Fruit fly (Drosophila melanogaster) whole organism, embryonic: ENCODE results near the gene Sgsh.
A peak's percentile ranks its signal among the peaks of the same experiment; 100 is the strongest.

ENCODE experiments used
- BEAF-32 ChIP-seq: fragments of 200-800 bp; sonication (Bioruptor generic); optimal IDR thresholded peaks from 3 replicates; lab custom pipeline; 2017; ENCODE audit warnings: missing biosample characterization, missing genetic modification characterization, mild to moderate bottlenecking, moderate library complexity, missing genetic modification reagents
- Bdp1 ChIP-seq: fragments of 200-800 bp; sonication (Bioruptor generic); optimal IDR thresholded peaks from 3 replicates; lab custom pipeline; 2016; ENCODE audit warnings: missing biosample characterization, missing genetic modification characterization
- C15 ChIP-seq: fragments of 200-800 bp; sonication (Bioruptor generic); IDR thresholded peaks from 3 replicates; pipeline ENCODE4 v1.3.6; 2022; ENCODE audit warnings: missing biosample characterization, missing genetic modification characterization
- CG11504 ChIP-seq: fragments of 200-800 bp; sonication (Bioruptor generic); optimal IDR thresholded peaks from 3 replicates; lab custom pipeline; 2019; ENCODE audit warnings: missing biosample characterization, mild to moderate bottlenecking, missing genetic modification characterization, moderate library complexity
- CG11560 ChIP-seq: fragments of 200-800 bp; sonication (Bioruptor generic); IDR thresholded peaks from 3 replicates; pipeline ENCODE4 v1.3.6; 2022; ENCODE audit warnings: missing biosample characterization, missing genetic modification characterization
- CG11696 ChIP-seq: fragments of 200-800 bp; sonication (Bioruptor generic); IDR thresholded peaks from 2 replicates; pipeline ENCODE4 v1.3.6; 2022; ENCODE audit warnings: missing biosample characterization, missing genetic modification characterization
- CG13123 ChIP-seq: fragments of 200-800 bp; sonication (Bioruptor generic); optimal IDR thresholded peaks from 2 replicates; lab custom pipeline; 2016; ENCODE audit warnings: missing biosample characterization, missing genetic modification characterization
- CG13775 ChIP-seq: fragments of 200-800 bp; sonication (Bioruptor generic); optimal IDR thresholded peaks from 3 replicates; lab custom pipeline; 2017; ENCODE audit warnings: missing biosample characterization, mild to moderate bottlenecking, missing genetic modification characterization
- CG15514 ChIP-seq: fragments of 200-800 bp; sonication (Bioruptor generic); optimal IDR thresholded peaks from 3 replicates; lab custom pipeline; 2017; ENCODE audit warnings: missing biosample characterization, missing genetic modification characterization, mild to moderate bottlenecking, moderate library complexity, missing genetic modification reagents
- CG17612 ChIP-seq: fragments of 200-800 bp; sonication (Bioruptor generic); IDR thresholded peaks from 2 replicates; pipeline ENCODE4 v1.3.6; 2022; ENCODE audit warnings: missing biosample characterization, missing genetic modification characterization
- CG18599 ChIP-seq: fragments of 200-800 bp; sonication (Bioruptor generic); optimal IDR thresholded peaks from 3 replicates; lab custom pipeline; 2017; ENCODE audit warnings: missing biosample characterization, missing genetic modification characterization, mild to moderate bottlenecking, moderate library complexity, missing genetic modification reagents
- CG2202 ChIP-seq: fragments of 200-800 bp; sonication (Bioruptor generic); optimal IDR thresholded peaks from 2 replicates; lab custom pipeline; 2018; ENCODE audit warnings: missing biosample characterization, mild to moderate bottlenecking, missing genetic modification characterization
- CG2712 ChIP-seq: fragments of 200-800 bp; optimal IDR thresholded peaks from 3 replicates; lab custom pipeline; 2019; ENCODE audit warnings: missing biosample characterization, mild to moderate bottlenecking, missing genetic modification characterization, moderate library complexity
- CG30431 ChIP-seq: fragments of 200-800 bp; sonication (Bioruptor generic); optimal IDR thresholded peaks from 2 replicates; lab custom pipeline; 2017; ENCODE audit warnings: missing biosample characterization, missing genetic modification characterization
- CG32532 ChIP-seq: fragments of 200-800 bp; sonication (Bioruptor generic); IDR thresholded peaks from 2 replicates; pipeline ENCODE4 v1.3.6; 2022; ENCODE audit warnings: missing biosample characterization, missing genetic modification characterization
- CG3281 ChIP-seq: fragments of 200-800 bp; sonication (Bioruptor generic); optimal IDR thresholded peaks from 3 replicates; lab custom pipeline; 2017; ENCODE audit warnings: missing biosample characterization, mild to moderate bottlenecking, missing genetic modification characterization
- CG34224 ChIP-seq: fragments of 200-800 bp; sonication (Bioruptor generic); IDR thresholded peaks from 3 replicates; pipeline ENCODE4 v1.3.6; 2022; ENCODE audit warnings: missing biosample characterization, missing genetic modification characterization; ENCODE audit not compliant: partially characterized antibody
- CG4854 ChIP-seq: fragments of 200-800 bp; sonication (Bioruptor generic); optimal IDR thresholded peaks from 2 replicates; lab custom pipeline; 2016; ENCODE audit warnings: missing biosample characterization, missing genetic modification characterization, inconsistent platforms
- CG7372 ChIP-seq: fragments of 200-800 bp; sonication (Bioruptor generic); IDR thresholded peaks from 2 replicates; pipeline ENCODE4 v1.3.6; 2022; ENCODE audit warnings: missing biosample characterization, missing genetic modification characterization
- CG9215 ChIP-seq: fragments of 200-800 bp; sonication (Bioruptor generic); IDR thresholded peaks from 2 replicates; pipeline ENCODE4 v1.3.6; 2022; ENCODE audit warnings: missing biosample characterization, missing genetic modification characterization
- CG9437 ChIP-seq: fragments of 200-800 bp; sonication (Bioruptor generic); optimal IDR thresholded peaks from 2 replicates; lab custom pipeline; 2018; ENCODE audit warnings: missing biosample characterization, mild to moderate bottlenecking, missing genetic modification characterization
- Deaf1 ChIP-seq: fragments of 200-800 bp; optimal IDR thresholded peaks from 3 replicates; lab custom pipeline; 2019; ENCODE audit warnings: missing biosample characterization, mild to moderate bottlenecking, missing genetic modification characterization, moderate library complexity
- Doc2 ChIP-seq: fragments of 200-800 bp; sonication (Bioruptor generic); IDR thresholded peaks from 2 replicates; pipeline ENCODE4 v1.3.6; 2022; ENCODE audit warnings: missing biosample characterization, missing genetic modification characterization
- Drgx ChIP-seq: fragments of 200-800 bp; sonication (Bioruptor generic); IDR thresholded peaks from 2 replicates; pipeline ENCODE4 v1.3.6; 2022; ENCODE audit warnings: missing biosample characterization, missing genetic modification characterization
- E2f1 ChIP-seq: fragments of 200-800 bp; sonication (Bioruptor generic); IDR thresholded peaks from 2 replicates; pipeline ENCODE4 v1.3.6; 2022; ENCODE audit warnings: missing biosample characterization, missing genetic modification characterization
- ERR ChIP-seq: fragments of 200-800 bp; sonication (Bioruptor generic); optimal IDR thresholded peaks from 2 replicates; lab custom pipeline; 2016; ENCODE audit warnings: missing biosample characterization, missing genetic modification characterization
- Fer1 ChIP-seq: fragments of 200-800 bp; sonication (Bioruptor generic); optimal IDR thresholded peaks from 2 replicates; lab custom pipeline; 2017; ENCODE audit warnings: missing biosample characterization, mild to moderate bottlenecking, missing genetic modification characterization
- Gug ChIP-seq: fragments of 200-800 bp; sonication (Bioruptor generic); IDR thresholded peaks from 4 replicates; pipeline ENCODE4 v1.3.6; 2022; ENCODE audit warnings: missing biosample characterization, missing genetic modification characterization
- H15 ChIP-seq: fragments of 200-800 bp; sonication (Bioruptor generic); IDR thresholded peaks from 3 replicates; pipeline ENCODE4 v1.3.6; 2022; ENCODE audit warnings: missing biosample characterization, missing genetic modification characterization
- HLH4C ChIP-seq: fragments of 200-800 bp; sonication (Bioruptor generic); IDR thresholded peaks from 3 replicates; pipeline ENCODE4 v1.3.6; 2022; ENCODE audit warnings: missing biosample characterization, missing genetic modification characterization; ENCODE audit not compliant: partially characterized antibody
- HmgZ ChIP-seq: fragments of 200-800 bp; sonication (Bioruptor generic); optimal IDR thresholded peaks from 2 replicates; lab custom pipeline; 2018; ENCODE audit warnings: missing biosample characterization, mild to moderate bottlenecking, missing genetic modification characterization
- Lim3 ChIP-seq: fragments of 200-800 bp; sonication (Bioruptor generic); IDR thresholded peaks from 2 replicates; pipeline ENCODE4 v1.3.6; 2022; ENCODE audit warnings: missing biosample characterization, missing genetic modification characterization
- Oaz ChIP-seq: fragments of 200-800 bp; sonication (Bioruptor generic); IDR thresholded peaks from 2 replicates; pipeline ENCODE4 v1.3.6; 2022; ENCODE audit warnings: missing biosample characterization, missing genetic modification characterization
- Ptx1 ChIP-seq: fragments of 200-800 bp; sonication (Bioruptor generic); IDR thresholded peaks from 2 replicates; pipeline ENCODE4 v1.3.6; 2022; ENCODE audit warnings: missing biosample characterization, missing genetic modification characterization
- TFAM ChIP-seq: fragments of 200-800 bp; sonication (Bioruptor generic); optimal IDR thresholded peaks from 2 replicates; lab custom pipeline; 2017; ENCODE audit warnings: missing biosample characterization, missing genetic modification characterization, inconsistent platforms
- Xbp1 ChIP-seq: fragments of 200-800 bp; sonication (Bioruptor generic); optimal IDR thresholded peaks from 3 replicates; lab custom pipeline; 2016; ENCODE audit warnings: missing biosample characterization, mild to moderate bottlenecking, missing genetic modification characterization
- ato ChIP-seq: fragments of 200-800 bp; sonication (Bioruptor generic); IDR thresholded peaks from 2 replicates; pipeline ENCODE4 v1.3.6; 2022; ENCODE audit warnings: missing biosample characterization, missing genetic modification characterization; ENCODE audit not compliant: partially characterized antibody
- danr ChIP-seq: fragments of 200-800 bp; sonication (Bioruptor generic); IDR thresholded peaks from 2 replicates; pipeline ENCODE4 v1.3.6; 2022; ENCODE audit warnings: missing biosample characterization, missing genetic modification characterization
- dimm ChIP-seq: fragments of 200-800 bp; sonication (Bioruptor generic); IDR thresholded peaks from 2 replicates; pipeline ENCODE4 v1.3.6; 2022; ENCODE audit warnings: missing biosample characterization, missing genetic modification characterization
- dmrt99B ChIP-seq: fragments of 200-800 bp; sonication (Bioruptor generic); optimal IDR thresholded peaks from 2 replicates; lab custom pipeline; 2018; ENCODE audit warnings: missing biosample characterization, mild to moderate bottlenecking, missing genetic modification characterization, moderate library complexity
- dysf ChIP-seq: fragments of 200-800 bp; sonication (Bioruptor generic); IDR thresholded peaks from 3 replicates; pipeline ENCODE4 v1.3.6; 2022; ENCODE audit warnings: missing biosample characterization, missing genetic modification characterization
- en ChIP-seq: fragments of 200-800 bp; sonication (Bioruptor generic); optimal IDR thresholded peaks from 2 replicates; lab custom pipeline; 2016; ENCODE audit warnings: missing biosample characterization, missing genetic modification characterization
- ewg ChIP-seq: fragments of 200-800 bp; sonication (Bioruptor generic); optimal IDR thresholded peaks from 3 replicates; lab custom pipeline; 2017; ENCODE audit warnings: mild to moderate bottlenecking, missing biosample characterization, missing genetic modification reagents, missing genetic modification characterization
- ftz-f1 ChIP-seq: fragments of 200-800 bp; sonication (Bioruptor generic); optimal IDR thresholded peaks from 2 replicates; lab custom pipeline; 2016; ENCODE audit warnings: missing biosample characterization, missing genetic modification characterization
- ham ChIP-seq: fragments of 200-800 bp; sonication (Bioruptor generic); IDR thresholded peaks from 2 replicates; pipeline ENCODE4 v1.3.6; 2022; ENCODE audit warnings: missing biosample characterization, missing genetic modification characterization
- ind ChIP-seq: fragments of 200-800 bp; sonication (Bioruptor generic); optimal IDR thresholded peaks from 3 replicates; lab custom pipeline; 2016; ENCODE audit warnings: missing biosample characterization, missing genetic modification characterization
- jumu ChIP-seq: fragments of 200-800 bp; sonication (Bioruptor generic); optimal IDR thresholded peaks from 3 replicates; lab custom pipeline; 2016; ENCODE audit warnings: missing biosample characterization, missing genetic modification characterization
- klu ChIP-seq: fragments of 200-800 bp; sonication (Bioruptor generic); IDR thresholded peaks from 2 replicates; pipeline ENCODE4 v1.3.6; 2022; ENCODE audit warnings: missing biosample characterization, missing genetic modification characterization
- pros ChIP-seq: fragments of 200-800 bp; sonication (Bioruptor generic); optimal IDR thresholded peaks from 3 replicates; lab custom pipeline; 2019; ENCODE audit warnings: missing biosample characterization, mild to moderate bottlenecking, missing genetic modification characterization, moderate library complexity
- row ChIP-seq: fragments of 200-800 bp; sonication (Bioruptor generic); IDR thresholded peaks from 3 replicates; pipeline ENCODE4 v1.3.6; 2022; ENCODE audit warnings: missing biosample characterization, missing genetic modification characterization
- seq ChIP-seq: fragments of 200-800 bp; sonication (Bioruptor generic); IDR thresholded peaks from 2 replicates; pipeline ENCODE4 v1.3.6; 2022; ENCODE audit warnings: missing biosample characterization, missing genetic modification characterization
- sisA ChIP-seq: fragments of 200-800 bp; sonication (Bioruptor generic); IDR thresholded peaks from 2 replicates; pipeline ENCODE4 v1.3.6; 2022; ENCODE audit warnings: missing biosample characterization, missing genetic modification characterization

Gene Sgsh

DNA sequence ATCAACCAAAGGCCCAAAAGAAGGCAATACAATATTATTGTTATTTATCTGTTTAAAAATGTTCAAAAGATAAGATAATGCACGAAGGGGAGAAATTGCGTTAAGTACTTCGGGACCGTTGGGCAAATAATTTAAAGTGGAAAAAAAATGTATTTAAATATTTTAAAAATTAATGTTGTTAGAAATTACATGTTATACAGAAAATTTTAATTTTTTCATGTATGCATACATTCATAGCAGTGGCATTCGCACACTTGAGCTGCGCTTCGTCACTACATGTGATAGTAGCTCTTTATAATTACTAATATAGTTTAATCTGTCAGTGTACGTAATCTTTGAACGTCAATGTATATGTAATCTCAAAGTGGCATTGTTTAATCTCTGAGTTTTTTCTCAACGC is 17.5 kb downstream of the Sgsh start (continued):
- peak; percentile 57 for TF ChIP-seq sisA (GFP tag; lab: Robert Waterston, UW)
- TF ChIP-seq klu (GFP tag; lab: Robert Waterston, UW): peak; percentile 13; the same call in 1 of the 2 replicates
- peak; percentile 78 for TF ChIP-seq CG32532 (GFP tag; lab: Robert Waterston, UW)
- TF ChIP-seq jumu (GFP tag; lab: Kevin White, UChicago): no peak
- peak; percentile 51; the same call in 1 of the 3 replicates for TF ChIP-seq CG11560 (tag; lab: Robert Waterston, UW)
- TF ChIP-seq seq (GFP tag; lab: Robert Waterston, UW): no peak
- TF ChIP-seq CG2202 (tag; lab: Kevin White, UChicago): no peak
- TF ChIP-seq ERR: no peak
- no peak for TF ChIP-seq CG34224 (GFP tag; lab: Robert Waterston, UW)
- no peak for TF ChIP-seq HmgZ
- TF ChIP-seq H15: peak; percentile 67; the same call in 2 of the 3 replicates
- no peak for TF ChIP-seq en (GFP tag; lab: Kevin White, UChicago)
- TF ChIP-seq dysf (GFP tag; lab: Robert Waterston, UW): peak; percentile 77
- no peak for TF ChIP-seq Fer1
- TF ChIP-seq Xbp1 (GFP tag; lab: Kevin White, UChicago): no peak
- peak; percentile 46 for TF ChIP-seq CG18599 (GFP tag; lab: Kevin White, UChicago)
- TF ChIP-seq CG15514 (GFP tag; lab: Kevin White, UChicago): peak; percentile 22
- peak; percentile 41 for TF ChIP-seq Deaf1 (tag; lab: Kevin White, UChicago)
- TF ChIP-seq ftz-f1: no peak
- no peak for TF ChIP-seq Bdp1 (GFP tag; lab: Kevin White, UChicago)
- no peak; the same call in 1 of the 2 replicates for TF ChIP-seq ham (GFP tag; lab: Robert Waterston, UW)
- no peak for TF ChIP-seq CG4854 (GFP tag; lab: Kevin White, UChicago)
- peak; percentile 67 for TF ChIP-seq CG7372
- no peak for TF ChIP-seq CG13123
- TF ChIP-seq dimm (GFP tag; lab: Robert Waterston, UW): no peak
- TF ChIP-seq CG30431 (GFP tag; lab: Kevin White, UChicago): no peak
- peak; percentile 68 for TF ChIP-seq E2f1
- TF ChIP-seq row (GFP tag; lab: Robert Waterston, UW): peak; percentile 69; the same call in 2 of the 3 replicates
- TF ChIP-seq CG11504 (tag; lab: Kevin White, UChicago): peak; percentile 40
- TF ChIP-seq CG13775: no peak
- TF ChIP-seq CG9215: peak; percentile 74
- TF ChIP-seq Gug (GFP tag; lab: Robert Waterston, UW): peak; percentile 76
- TF ChIP-seq Oaz (GFP tag; lab: Robert Waterston, UW): no peak
- TF ChIP-seq BEAF-32 (GFP tag; lab: Kevin White, UChicago): no peak
- peak; percentile 46 for TF ChIP-seq CG3281
- TF ChIP-seq CG2712 (tag; lab: Kevin White, UChicago): no peak
- TF ChIP-seq Ptx1 (GFP tag; lab: Robert Waterston, UW): peak; percentile 92
- no peak for TF ChIP-seq Drgx (GFP tag; lab: Robert Waterston, UW)
- TF ChIP-seq ewg (GFP tag; lab: Kevin White, UChicago): no peak
- TF ChIP-seq ato (GFP tag; lab: Robert Waterston, UW): no peak
- no peak for TF ChIP-seq Lim3 (GFP tag; lab: Robert Waterston, UW)
- TF ChIP-seq CG11696 (GFP tag; lab: Robert Waterston, UW): peak; percentile 52; the same call in 1 of the 2 replicates
- TF ChIP-seq TFAM (GFP tag; lab: Kevin White, UChicago): no peak
- TF ChIP-seq HLH4C (GFP tag; lab: Robert Waterston, UW): no peak
- TF ChIP-seq CG9437 (GFP tag; lab: Kevin White, UChicago): no peak
- TF ChIP-seq Doc2 (GFP tag; lab: Robert Waterston, UW): no peak
- TF ChIP-seq CG17612 (GFP tag; lab: Robert Waterston, UW): no peak
- 0 out of 3 replicates have a peak, but pooled peaks have one; percentile 9 for TF ChIP-seq C15 (GFP tag; lab: Robert Waterston, UW)
- peak; percentile 74 for TF ChIP-seq danr (GFP tag; lab: Robert Waterston, UW)
- peak; percentile 20 for TF ChIP-seq ind (GFP tag; lab: Kevin White, UChicago)
- no peak for TF ChIP-seq pros (GFP tag; lab: Kevin White, UChicago)
- no peak for TF ChIP-seq dmrt99B (tag; lab: Kevin White, UChicago)
